Worm (Caenorhabditis elegans) whole organism, L3 larva: ENCODE measurements around the gene egl-47.

Experiments
- ceh-28 ChIP-seq: fragments of 150-350 bp; optimal IDR thresholded peaks from 2 replicates; lab custom pipeline; 2014; ENCODE audit warnings: missing biosample characterization, missing genetic modification reagents, missing genetic modification characterization
- elt-1 ChIP-seq: fragments of 150-350 bp; optimal IDR thresholded peaks from 2 replicates; lab custom pipeline; 2014; ENCODE audit warnings: missing biosample characterization, missing genetic modification characterization
- elt-3 ChIP-seq, 3 experiments: fragments of 150-350 bp in 1 of 3; sonication (generic microtip) in 2 of 3; optimal IDR thresholded peaks; 2 replicates in 2 of 3; 4 replicates in 1 of 3; lab custom pipeline; 2014 to 2017; ENCODE audit warnings: missing biosample characterization in 3 of 3, missing genetic modification characterization in 3 of 3
- fos-1 ChIP-seq: fragments of 150-350 bp; optimal IDR thresholded peaks from 2 replicates; lab custom pipeline; 2014; ENCODE audit warnings: missing biosample characterization, missing genetic modification characterization
- lin-39 ChIP-seq: fragments of 150-350 bp; optimal IDR thresholded peaks from 2 replicates; lab custom pipeline; 2018; ENCODE audit warnings: missing biosample characterization, missing genetic modification reagents, missing genetic modification characterization
- nhr-11 ChIP-seq: fragments of 150-350 bp; optimal IDR thresholded peaks from 2 replicates; lab custom pipeline; 2014; ENCODE audit warnings: missing biosample characterization, missing genetic modification characterization
- unc-62 ChIP-seq: fragments of 150-350 bp; sonication (generic microtip); optimal IDR thresholded peaks from 4 replicates; lab custom pipeline; 2014; ENCODE audit warnings: missing biosample characterization, missing genetic modification reagents, missing genetic modification characterization

DNA sequence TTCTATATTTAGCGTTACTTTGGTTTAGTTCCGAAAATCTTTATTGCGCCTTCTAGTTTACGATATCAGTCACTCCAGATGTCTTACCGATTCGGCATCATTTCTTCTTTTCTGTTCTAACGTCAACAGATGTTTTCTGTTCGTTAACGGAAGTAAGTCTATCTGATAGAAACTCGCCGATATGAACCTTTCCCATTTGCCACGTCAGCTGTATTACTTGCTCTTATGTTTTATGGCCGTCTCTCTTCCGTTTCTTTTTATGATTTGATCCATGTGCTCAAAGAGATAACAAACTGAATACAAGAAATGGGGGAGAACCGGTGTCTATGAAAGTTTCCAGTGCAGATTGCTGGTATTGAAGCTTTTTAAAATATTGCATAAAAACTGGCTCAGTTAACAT is 20.0 kb upstream of the egl-47 start, which contains the start of gene srab-26:
- TF ChIP-seq unc-62 (GFP tag; lab: Kevin White, UChicago) = no peak
- TF ChIP-seq ceh-28 (tag; lab: Kevin White, UChicago) = no peak
- TF ChIP-seq elt-1 (tag; lab: Kevin White, UChicago) = no peak
- no peak for TF ChIP-seq elt-3 (tag; optimal IDR thresholded peaks at IDR 0.05; lab: Kevin White, UChicago)
- no peak for TF ChIP-seq fos-1
- TF ChIP-seq nhr-11 (tag; lab: Kevin White, UChicago) = no peak
- no peak for TF ChIP-seq lin-39
